Fruit fly (Drosophila melanogaster) whole organism, prepupa: ENCODE results near the gene moody.

Source experiments
- CG10631 ChIP-seq: fragments of 200-800 bp; sonication (Bioruptor generic); optimal IDR thresholded peaks from 2 replicates; lab custom pipeline; 2016; ENCODE audit warnings: missing biosample characterization, missing genetic modification characterization
- CG10669 ChIP-seq: fragments of 200-800 bp; sonication (Bioruptor generic); optimal IDR thresholded peaks from 3 replicates; lab custom pipeline; 2018; ENCODE audit warnings: missing biosample characterization, mild to moderate bottlenecking, missing genetic modification characterization, moderate library complexity
- CG11294 ChIP-seq: fragments of 200-800 bp; sonication (Bioruptor generic); IDR thresholded peaks from 2 replicates; pipeline ENCODE4 v1.3.6; 2022; ENCODE audit warnings: missing biosample characterization, missing genetic modification characterization
- CG11762 ChIP-seq: fragments of 200-800 bp; sonication (Bioruptor generic); optimal IDR thresholded peaks from 3 replicates; lab custom pipeline; 2016; ENCODE audit warnings: missing biosample characterization, missing genetic modification characterization; ENCODE audit not compliant: insufficient read depth
- CG1621 ChIP-seq: fragments of 200-800 bp; sonication (Bioruptor generic); optimal IDR thresholded peaks from 3 replicates; lab custom pipeline; 2018; ENCODE audit warnings: missing biosample characterization, mild to moderate bottlenecking, missing genetic modification characterization
- CG3032 ChIP-seq: fragments of 200-800 bp; optimal IDR thresholded peaks from 2 replicates; lab custom pipeline; 2019; ENCODE audit warnings: missing biosample characterization, mild to moderate bottlenecking, missing genetic modification characterization, moderate library complexity
- CG31627 ChIP-seq: fragments of 200-800 bp; sonication (Bioruptor generic); optimal IDR thresholded peaks from 3 replicates; lab custom pipeline; 2016; ENCODE audit warnings: missing biosample characterization, missing genetic modification characterization
- CG32006 ChIP-seq: fragments of 200-800 bp; sonication (Bioruptor generic); optimal IDR thresholded peaks from 3 replicates; lab custom pipeline; 2017; ENCODE audit warnings: missing biosample characterization, mild to moderate bottlenecking, missing genetic modification characterization
- CG34406 ChIP-seq: fragments of 200-800 bp; sonication (Bioruptor generic); optimal IDR thresholded peaks from 3 replicates; lab custom pipeline; 2016; ENCODE audit warnings: missing biosample characterization, missing genetic modification characterization
- CG3919 ChIP-seq: fragments of 200-800 bp; sonication (Bioruptor generic); optimal IDR thresholded peaks from 3 replicates; lab custom pipeline; 2016; ENCODE audit warnings: missing biosample characterization, missing genetic modification characterization
- CG4318 ChIP-seq: fragments of 200-800 bp; sonication (Bioruptor generic); optimal IDR thresholded peaks from 3 replicates; lab custom pipeline; 2017; ENCODE audit warnings: missing biosample characterization, mild to moderate bottlenecking, missing genetic modification characterization
- CG6163 ChIP-seq: fragments of 200-800 bp; sonication (Bioruptor generic); IDR thresholded peaks from 3 replicates; pipeline ENCODE4 v1.3.6; 2022; ENCODE audit warnings: missing biosample characterization, missing genetic modification characterization
- CG6276 ChIP-seq: fragments of 200-800 bp; sonication (Bioruptor generic); optimal IDR thresholded peaks from 2 replicates; lab custom pipeline; 2017; ENCODE audit warnings: missing biosample characterization, mild to moderate bottlenecking, missing genetic modification characterization
- CG6808 ChIP-seq: fragments of 200-800 bp; sonication (Bioruptor generic); optimal IDR thresholded peaks from 3 replicates; lab custom pipeline; 2017; ENCODE audit warnings: missing biosample characterization, missing genetic modification characterization, mild to moderate bottlenecking, moderate library complexity, missing genetic modification reagents
- CG8119 ChIP-seq: fragments of 200-800 bp; sonication (Bioruptor generic); IDR thresholded peaks from 3 replicates; pipeline ENCODE4 v1.3.6; 2022; ENCODE audit warnings: missing biosample characterization, missing genetic modification characterization
- CG8319 ChIP-seq: fragments of 200-800 bp; sonication (Bioruptor generic); optimal IDR thresholded peaks from 3 replicates; lab custom pipeline; 2016; ENCODE audit warnings: missing biosample characterization, missing genetic modification characterization
- CG9139 ChIP-seq: fragments of 200-800 bp; sonication (Bioruptor generic); optimal IDR thresholded peaks from 3 replicates; lab custom pipeline; 2017; ENCODE audit warnings: missing biosample characterization, mild to moderate bottlenecking, missing genetic modification characterization
- Eip78C ChIP-seq: fragments of 200-800 bp; sonication (Bioruptor generic); peaks from one replicate; lab custom pipeline; 2016; ENCODE audit warnings: missing biosample characterization, missing genetic modification characterization
- Eip93F ChIP-seq: fragments of 200-800 bp; sonication (Bioruptor generic); optimal IDR thresholded peaks from 2 replicates; lab custom pipeline; 2016; ENCODE audit warnings: missing biosample characterization, mild to moderate bottlenecking, missing genetic modification characterization
- Ets21C ChIP-seq: fragments of 200-800 bp; sonication (Bioruptor generic); optimal IDR thresholded peaks from 3 replicates; lab custom pipeline; 2016; ENCODE audit warnings: missing biosample characterization, missing genetic modification characterization
- Gug ChIP-seq: fragments of 200-800 bp; sonication (Bioruptor generic); IDR thresholded peaks from 2 replicates; pipeline ENCODE4 v1.3.6; 2022; ENCODE audit warnings: missing biosample characterization, missing genetic modification characterization
- Hr38 ChIP-seq: sonication (Bioruptor generic); optimal IDR thresholded peaks from 2 replicates; lab custom pipeline; 2016; ENCODE audit warnings: missing biosample characterization, missing genetic modification characterization
- Hr39 ChIP-seq: fragments of 200-800 bp; sonication (Bioruptor generic); optimal IDR thresholded peaks from 2 replicates; lab custom pipeline; 2016; ENCODE audit warnings: missing biosample characterization, missing genetic modification characterization
- Hr4 ChIP-seq: fragments of 200-800 bp; sonication (Bioruptor generic); optimal IDR thresholded peaks from 3 replicates; lab custom pipeline; 2016; ENCODE audit warnings: missing biosample characterization, missing genetic modification characterization
- Lpt ChIP-seq: fragments of 200-800 bp; sonication (Bioruptor generic); optimal IDR thresholded peaks from 3 replicates; lab custom pipeline; 2016; ENCODE audit warnings: missing biosample characterization, missing genetic modification characterization
- Met ChIP-seq: fragments of 200-800 bp; sonication (Bioruptor generic); optimal IDR thresholded peaks from 3 replicates; lab custom pipeline; 2016; ENCODE audit warnings: missing biosample characterization, missing genetic modification characterization
- OdsH ChIP-seq: fragments of 200-800 bp; sonication (Bioruptor generic); optimal IDR thresholded peaks from 3 replicates; lab custom pipeline; 2016; ENCODE audit warnings: missing biosample characterization, missing genetic modification characterization
- Sox102F ChIP-seq: fragments of 200-800 bp; sonication (Bioruptor generic); optimal IDR thresholded peaks from 2 replicates; lab custom pipeline; 2016; ENCODE audit warnings: missing biosample characterization, mild to moderate bottlenecking, missing genetic modification characterization
- Sox14 ChIP-seq: fragments of 200-800 bp; sonication (Bioruptor generic); optimal IDR thresholded peaks from 3 replicates; lab custom pipeline; 2016; ENCODE audit warnings: missing biosample characterization, missing genetic modification characterization
- Sox15 ChIP-seq: fragments of 200-800 bp; sonication (Bioruptor generic); optimal IDR thresholded peaks from 3 replicates; lab custom pipeline; 2016; ENCODE audit warnings: missing biosample characterization, missing genetic modification characterization
- achi ChIP-seq: fragments of 200-800 bp; sonication (Bioruptor generic); optimal IDR thresholded peaks from 3 replicates; lab custom pipeline; 2016; ENCODE audit warnings: missing biosample characterization, missing genetic modification characterization
- acj6 ChIP-seq: fragments of 200-800 bp; sonication (Bioruptor generic); optimal IDR thresholded peaks from 3 replicates; lab custom pipeline; 2016; ENCODE audit warnings: missing biosample characterization, missing genetic modification characterization
- cyc ChIP-seq: fragments of 200-800 bp; sonication (Bioruptor generic); optimal IDR thresholded peaks from 3 replicates; lab custom pipeline; 2016; ENCODE audit warnings: missing biosample characterization, missing genetic modification characterization
- dsx ChIP-seq: fragments of 200-800 bp; optimal IDR thresholded peaks from 3 replicates; lab custom pipeline; 2019; ENCODE audit warnings: missing biosample characterization, mild to moderate bottlenecking, missing genetic modification characterization, moderate library complexity; ENCODE audit not compliant: poor library complexity, severe bottlenecking
- esn ChIP-seq: fragments of 200-800 bp; sonication (Bioruptor generic); optimal IDR thresholded peaks from 2 replicates; lab custom pipeline; 2016; ENCODE audit warnings: missing biosample characterization, mild to moderate bottlenecking, missing genetic modification characterization, moderate library complexity
- fd59A ChIP-seq: fragments of 200-800 bp; sonication (Bioruptor generic); optimal IDR thresholded peaks from 2 replicates; lab custom pipeline; 2017; ENCODE audit warnings: missing biosample characterization, mild to moderate bottlenecking, missing genetic modification characterization, missing genetic modification reagents
- fd85E ChIP-seq: fragments of 200-800 bp; sonication (Bioruptor generic); optimal IDR thresholded peaks from 3 replicates; lab custom pipeline; 2016; ENCODE audit warnings: missing biosample characterization, missing genetic modification characterization
- net ChIP-seq: fragments of 200-800 bp; sonication (Bioruptor generic); optimal IDR thresholded peaks from 3 replicates; lab custom pipeline; 2016; ENCODE audit warnings: missing biosample characterization, missing genetic modification characterization
- pdm3 ChIP-seq: fragments of 200-800 bp; sonication (Bioruptor generic); optimal IDR thresholded peaks from 3 replicates; lab custom pipeline; 2016; ENCODE audit warnings: missing biosample characterization, missing genetic modification characterization
- salr ChIP-seq, 2 experiments: fragments of 200-800 bp; sonication (Bioruptor generic); optimal IDR thresholded peaks; 3 replicates each; lab custom pipeline; 2016 to 2018; ENCODE audit warnings: missing biosample characterization in 2 of 2, missing genetic modification characterization in 2 of 2, mild to moderate bottlenecking in 1 of 2
- spab ChIP-seq: fragments of 200-800 bp; sonication (Bioruptor generic); optimal IDR thresholded peaks from 2 replicates; lab custom pipeline; 2017; ENCODE audit warnings: missing biosample characterization, mild to moderate bottlenecking, missing genetic modification characterization, missing genetic modification reagents
- ss ChIP-seq, 2 experiments: fragments of 200-800 bp; sonication (Bioruptor generic); optimal IDR thresholded peaks; 2 replicates in 1 of 2; 3 replicates in 1 of 2; lab custom pipeline; 2017 to 2018; ENCODE audit warnings: mild to moderate bottlenecking in 2 of 2, missing biosample characterization in 2 of 2, missing genetic modification characterization in 2 of 2, moderate library complexity in 1 of 2
- svp ChIP-seq: fragments of 200-800 bp; sonication (Bioruptor generic); peaks from one replicate; lab custom pipeline; 2016; ENCODE audit warnings: missing biosample characterization, missing genetic modification characterization
- vri ChIP-seq: fragments of 200-800 bp; sonication (Bioruptor generic); optimal IDR thresholded peaks from 3 replicates; lab custom pipeline; 2016; ENCODE audit warnings: missing biosample characterization, mild to moderate bottlenecking, missing genetic modification characterization

moody gene

dm6 chrX:2043660-2044397 lies 6.1 kb downstream of the moody start, which contains the start of gene CG4325:
TSS of gene CG4325 (minus strand) at chrX:2043818.
- TF ChIP-seq ss (GFP tag; optimal IDR thresholded peaks at IDR 0.05; lab: Kevin White, UChicago) (no peak), Gug (GFP tag; lab: Robert Waterston, UW) (no peak), svp (GFP tag; lab: Kevin White, UChicago) (peak; percentile 95), Eip78C (GFP tag; lab: Kevin White, UChicago) (peak; percentile 15), spab (GFP tag; lab: Kevin White, UChicago) (no peak), CG10631 (GFP tag; lab: Kevin White, UChicago) (no peak), CG1621 (tag; lab: Kevin White, UChicago) (no peak), CG6163 (GFP tag; lab: Robert Waterston, UW) (0 out of 3 replicates have a peak, but pooled peaks have one; percentile 16), fd59A (GFP tag; lab: Kevin White, UChicago) (no peak), vri (GFP tag; lab: Kevin White, UChicago) (peak; percentile 39), CG34406 (GFP tag; lab: Kevin White, UChicago) (no peak)

- TF ChIP-seq Sox102F (GFP tag; lab: Kevin White, UChicago) (peak; percentile 50), Met (GFP tag; lab: Kevin White, UChicago) (peak; percentile 42), CG3032 (tag; lab: Kevin White, UChicago) (peak; percentile 37), Hr39 (GFP tag; lab: Kevin White, UChicago) (peak; percentile 8), net (GFP tag; lab: Kevin White, UChicago) (peak; percentile 30), CG11762 (GFP tag; lab: Kevin White, UChicago) (no peak), CG32006 (GFP tag; lab: Kevin White, UChicago) (peak; percentile 24), Hr4 (peak; percentile 46), Eip93F (GFP tag; lab: Kevin White, UChicago) (no peak), CG6808 (GFP tag; lab: Kevin White, UChicago) (no peak), OdsH (peak; percentile 38), acj6 (GFP tag; lab: Kevin White, UChicago) (peak; percentile 12), svp (GFP tag; lab: Kevin White, UChicago) (peak; percentile 80), Sox15 (GFP tag; lab: Kevin White, UChicago) (no peak), Hr38 (GFP tag; lab: Kevin White, UChicago) (no peak), pdm3 (GFP tag; lab: Kevin White, UChicago) (peak; percentile 44), CG8119 (no peak), Lpt (GFP tag; lab: Kevin White, UChicago) (no peak), esn (peak; percentile 43), Gug (GFP tag; lab: Robert Waterston, UW) (no peak), spab (GFP tag; lab: Kevin White, UChicago) (no peak), CG8319 (GFP tag; lab: Kevin White, UChicago) (no peak), salr (GFP tag; optimal IDR thresholded peaks at IDR 0.05; lab: Kevin White, UChicago) (no peak), cyc (GFP tag; lab: Kevin White, UChicago) (peak; percentile 37), achi (GFP tag; lab: Kevin White, UChicago) (no peak), CG3919 (GFP tag; lab: Kevin White, UChicago) (peak; percentile 25), CG11294 (GFP tag; lab: Robert Waterston, UW) (no peak), CG34406 (GFP tag; lab: Kevin White, UChicago) (no peak), Eip78C (GFP tag; lab: Kevin White, UChicago) (peak; percentile 78), dsx (GFP tag; lab: Kevin White, UChicago) (peak; percentile 96), CG4318 (peak; percentile 26), CG31627 (GFP tag; lab: Kevin White, UChicago) (peak; percentile 40), Sox14 (GFP tag; lab: Kevin White, UChicago) (peak; percentile 64), CG6276 (no peak), CG9139 (GFP tag; lab: Kevin White, UChicago) (no peak), CG6163 (GFP tag; lab: Robert Waterston, UW) (peak; percentile 43; the same call in 1 of the 3 replicates), fd85E (GFP tag; lab: Kevin White, UChicago) (peak; percentile 4), CG10631 (GFP tag; lab: Kevin White, UChicago) (peak; percentile 13), Ets21C (GFP tag; lab: Kevin White, UChicago) (no peak), ss (GFP tag; optimal IDR thresholded peaks at IDR 0.05; lab: Kevin White, UChicago) (peak; percentile 11 to 63), vri (GFP tag; lab: Kevin White, UChicago) (peak; percentile 19), CG10669 (GFP tag; lab: Kevin White, UChicago) (no peak)
Measured at dm6 chrX:2041981-2042847, 7.7 kb downstream of the moody start, which contains the start of the genes Actn and usp. TSS of gene Actn (minus strand) at chrX:2042311. TSS of gene usp (minus strand) at chrX:2042311.
